Worm (Caenorhabditis elegans) whole organism, L4 larva: ENCODE measurements around the gene T03G6.1.

Experiments used
- D1046.2 ChIP-seq: fragments of 200-800 bp; sonication (Bioruptor generic); IDR thresholded peaks from 2 replicates; pipeline ENCODE4 v1.3.6; 2022; ENCODE audit warnings: missing genetic modification characterization, missing compliant biosample characterization
- F37D6.2 ChIP-seq: sonication (generic microtip); optimal IDR thresholded peaks from 2 replicates; lab custom pipeline; 2016; ENCODE audit warnings: mild to moderate bottlenecking, missing genetic modification characterization, missing compliant biosample characterization
- T26A8.4 ChIP-seq: fragments of 200-800 bp; sonication (Bioruptor generic); IDR thresholded peaks from 2 replicates; pipeline ENCODE4 v1.3.6; 2022; ENCODE audit warnings: missing genetic modification characterization, missing compliant biosample characterization
- aha-1 ChIP-seq: fragments of 150-350 bp; peaks from one replicate; lab custom pipeline; 2014; ENCODE audit warnings: missing biosample characterization, missing genetic modification characterization
- aly-2 ChIP-seq: sonication (generic microtip); optimal IDR thresholded peaks from 2 replicates; lab custom pipeline; 2018; ENCODE audit warnings: missing biosample characterization, missing genetic modification characterization
- ama-1 ChIP-seq: fragments of 150-350 bp; optimal IDR thresholded peaks from 2 replicates; lab custom pipeline; 2014; ENCODE audit warnings: inconsistent platforms, mixed read lengths
- attf-4 ChIP-seq: sonication (generic microtip); optimal IDR thresholded peaks from 3 replicates; lab custom pipeline; 2017; ENCODE audit warnings: missing biosample characterization, missing genetic modification characterization
- ceh-28 ChIP-seq: fragments of 150-350 bp; optimal IDR thresholded peaks from 2 replicates; lab custom pipeline; 2014; ENCODE audit warnings: missing biosample characterization, missing genetic modification reagents, missing genetic modification characterization
- ceh-32 ChIP-seq: sonication (generic microtip); optimal IDR thresholded peaks from 2 replicates; lab custom pipeline; 2016; ENCODE audit warnings: mild to moderate bottlenecking, missing genetic modification characterization, missing compliant biosample characterization; ENCODE audit not compliant: poor library complexity
- ceh-62 ChIP-seq: sonication (generic microtip); optimal IDR thresholded peaks from 2 replicates; lab custom pipeline; 2017; ENCODE audit warnings: missing biosample characterization, missing genetic modification characterization
- ceh-82 ChIP-seq: sonication (generic microtip); optimal IDR thresholded peaks from 2 replicates; lab custom pipeline; 2017; ENCODE audit warnings: missing biosample characterization, missing genetic modification characterization
- cey-2 ChIP-seq: sonication (generic microtip); optimal IDR thresholded peaks from 3 replicates; lab custom pipeline; 2017; ENCODE audit warnings: missing genetic modification characterization, mild to moderate bottlenecking, missing compliant biosample characterization, antibody characterized with exemption, borderline replicate concordance; ENCODE audit not compliant: insufficient read depth
- dpl-1 ChIP-seq: fragments of 150-350 bp; optimal IDR thresholded peaks from 2 replicates; lab custom pipeline; 2014; ENCODE audit warnings: missing biosample characterization, missing genetic modification reagents, missing genetic modification characterization
- duxl-1 ChIP-seq: sonication (generic microtip); optimal IDR thresholded peaks from 2 replicates; lab custom pipeline; 2016; ENCODE audit warnings: mild to moderate bottlenecking, missing genetic modification characterization, moderate library complexity, missing compliant biosample characterization; ENCODE audit not compliant: poor library complexity
- fkh-10 ChIP-seq: fragments of 150-350 bp; optimal IDR thresholded peaks from 2 replicates; lab custom pipeline; 2014; ENCODE audit warnings: missing biosample characterization, missing genetic modification reagents, missing genetic modification characterization
- hif-1 ChIP-seq, 2 experiments: sonication (generic microtip); optimal IDR thresholded peaks; 2 replicates each; lab custom pipeline; 2016 to 2017; ENCODE audit warnings: missing compliant biosample characterization in 2 of 2, missing genetic modification characterization in 2 of 2, missing genetic modification reagents in 2 of 2, missing genotype in 2 of 2, mild to moderate bottlenecking in 1 of 2
- hlh-11 ChIP-seq: fragments of 200-800 bp; sonication (Bioruptor generic); optimal IDR thresholded peaks from 2 replicates; lab custom pipeline; 2018; ENCODE audit warnings: mild to moderate bottlenecking, missing genetic modification characterization, missing compliant biosample characterization
- hlh-30 ChIP-seq: sonication (generic microtip); optimal IDR thresholded peaks from 2 replicates; lab custom pipeline; 2017; ENCODE audit warnings: antibody characterized with exemption, mild to moderate bottlenecking, missing genetic modification characterization, missing compliant biosample characterization; ENCODE audit not compliant: insufficient read depth
- hmg-1.1 ChIP-seq: fragments of 200-800 bp; sonication (Bioruptor generic); IDR thresholded peaks from 2 replicates; pipeline ENCODE4 v1.3.6; 2022; ENCODE audit warnings: missing genetic modification reagents, missing genetic modification characterization, missing compliant biosample characterization
- lin-13 ChIP-seq: fragments of 150-350 bp; optimal IDR thresholded peaks from 2 replicates; lab custom pipeline; 2014; ENCODE audit warnings: missing biosample characterization, missing genetic modification reagents, missing genetic modification characterization
- lin-15B ChIP-seq: fragments of 150-350 bp; sonication (generic microtip); optimal IDR thresholded peaks from 3 replicates; lab custom pipeline; 2014; ENCODE audit warnings: missing biosample characterization, missing genetic modification characterization
- madf-5 ChIP-seq, 2 experiments: fragments of 200-800 bp; sonication (Bioruptor generic); IDR thresholded peaks; 2 replicates each; pipeline ENCODE4 v1.3.6; 2022; ENCODE audit warnings: missing compliant biosample characterization in 2 of 2, missing genetic modification characterization in 2 of 2
- mes-2 ChIP-seq: sonication (generic microtip); optimal IDR thresholded peaks from 2 replicates; lab custom pipeline; 2016; ENCODE audit warnings: missing genotype, mild to moderate bottlenecking, missing genetic modification characterization, missing compliant biosample characterization; ENCODE audit not compliant: poor library complexity, severe bottlenecking
- mxl-2 ChIP-seq: fragments of 200-800 bp; sonication (Bioruptor generic); conservative IDR thresholded peaks from 2 replicates; pipeline ENCODE4 v1.3.6; 2022; ENCODE audit warnings: missing genetic modification reagents, missing genetic modification characterization, missing compliant biosample characterization
- mxl-3 ChIP-seq: fragments of 200-800 bp; sonication (Bioruptor generic); optimal IDR thresholded peaks from 2 replicates; lab custom pipeline; 2018; ENCODE audit warnings: mild to moderate bottlenecking, missing genetic modification characterization, missing compliant biosample characterization
- nhr-237 ChIP-seq: sonication (generic microtip); optimal IDR thresholded peaks from 2 replicates; lab custom pipeline; 2017; ENCODE audit warnings: missing biosample characterization, missing genetic modification characterization
- nhr-25 ChIP-seq: sonication (generic microtip); optimal IDR thresholded peaks from 2 replicates; lab custom pipeline; 2017; ENCODE audit warnings: missing genetic modification characterization, mild to moderate bottlenecking, missing compliant biosample characterization, antibody characterized with exemption, moderate library complexity, borderline replicate concordance; ENCODE audit not compliant: insufficient read depth
- nhr-28 ChIP-seq: fragments of 150-350 bp; optimal IDR thresholded peaks from 2 replicates; lab custom pipeline; 2014; ENCODE audit warnings: missing biosample characterization, missing genetic modification characterization
- nhr-76 ChIP-seq: fragments of 150-350 bp; optimal IDR thresholded peaks from 2 replicates; lab custom pipeline; 2014; ENCODE audit warnings: missing biosample characterization, missing genetic modification characterization
- pha-4 ChIP-seq, 2 experiments: fragments of 150-350 bp in 1 of 2; fragments of 200-800 bp in 1 of 2; sonication (Bioruptor generic) in 1 of 2; IDR thresholded peaks in 1 of 2; optimal IDR thresholded peaks in 1 of 2; 2 replicates each; pipeline versions ENCODE4 v1.3.6 to Lab custom; 2014 to 2022; ENCODE audit warnings: missing genetic modification characterization in 2 of 2, missing genetic modification reagents in 2 of 2, missing biosample characterization in 1 of 2, missing compliant biosample characterization in 1 of 2
- pqm-1 ChIP-seq: sonication (generic microtip); optimal IDR thresholded peaks from 2 replicates; lab custom pipeline; 2017; ENCODE audit warnings: missing biosample characterization, missing genetic modification characterization
- rbr-2 ChIP-seq: sonication (generic microtip); optimal IDR thresholded peaks from 2 replicates; lab custom pipeline; 2016; ENCODE audit warnings: missing genotype, missing genetic modification characterization, missing compliant biosample characterization
- saeg-2 ChIP-seq: fragments of 200-800 bp; sonication (Bioruptor generic); IDR thresholded peaks from 2 replicates; pipeline ENCODE4 v1.3.6; 2022; ENCODE audit warnings: missing genetic modification reagents, missing genetic modification characterization, missing compliant biosample characterization
- sdz-12 ChIP-seq: fragments of 200-800 bp; sonication (Bioruptor generic); optimal IDR thresholded peaks from 2 replicates; lab custom pipeline; 2018; ENCODE audit warnings: mild to moderate bottlenecking, missing genetic modification characterization, missing compliant biosample characterization
- set-16 ChIP-seq: fragments of 200-800 bp; sonication (Bioruptor generic); IDR thresholded peaks from 2 replicates; pipeline ENCODE4 v1.3.6; 2022; ENCODE audit warnings: missing genetic modification reagents, missing genetic modification characterization, missing compliant biosample characterization
- snpc-4 ChIP-seq: fragments of 150-350 bp; optimal IDR thresholded peaks from 2 replicates; lab custom pipeline; 2014; ENCODE audit warnings: missing biosample characterization, missing genetic modification characterization
- tra-1 ChIP-seq: fragments of 200-800 bp; sonication (Bioruptor generic); IDR thresholded peaks from 2 replicates; pipeline ENCODE4 v1.3.6; 2022; ENCODE audit warnings: missing genetic modification reagents, missing genetic modification characterization, missing compliant biosample characterization
- unc-39 ChIP-seq: sonication (generic microtip); optimal IDR thresholded peaks from 2 replicates; lab custom pipeline; 2017; ENCODE audit warnings: missing biosample characterization, missing genetic modification characterization
- vab-7 ChIP-seq: fragments of 200-800 bp; sonication (Bioruptor generic); IDR thresholded peaks from 2 replicates; pipeline ENCODE4 v1.3.6; 2022; ENCODE audit warnings: missing genetic modification reagents, missing genetic modification characterization, missing compliant biosample characterization
- zfp-3 ChIP-seq: fragments of 200-800 bp; sonication (Bioruptor generic); conservative IDR thresholded peaks from 2 replicates; pipeline ENCODE4 v1.3.6; 2022; ENCODE audit warnings: missing genetic modification reagents, missing genetic modification characterization, missing compliant biosample characterization
- ztf-11 ChIP-seq: fragments of 150-350 bp; optimal IDR thresholded peaks from 2 replicates; lab custom pipeline; 2014; ENCODE audit warnings: missing biosample characterization, missing genetic modification characterization

T03G6.1 gene

DNA sequence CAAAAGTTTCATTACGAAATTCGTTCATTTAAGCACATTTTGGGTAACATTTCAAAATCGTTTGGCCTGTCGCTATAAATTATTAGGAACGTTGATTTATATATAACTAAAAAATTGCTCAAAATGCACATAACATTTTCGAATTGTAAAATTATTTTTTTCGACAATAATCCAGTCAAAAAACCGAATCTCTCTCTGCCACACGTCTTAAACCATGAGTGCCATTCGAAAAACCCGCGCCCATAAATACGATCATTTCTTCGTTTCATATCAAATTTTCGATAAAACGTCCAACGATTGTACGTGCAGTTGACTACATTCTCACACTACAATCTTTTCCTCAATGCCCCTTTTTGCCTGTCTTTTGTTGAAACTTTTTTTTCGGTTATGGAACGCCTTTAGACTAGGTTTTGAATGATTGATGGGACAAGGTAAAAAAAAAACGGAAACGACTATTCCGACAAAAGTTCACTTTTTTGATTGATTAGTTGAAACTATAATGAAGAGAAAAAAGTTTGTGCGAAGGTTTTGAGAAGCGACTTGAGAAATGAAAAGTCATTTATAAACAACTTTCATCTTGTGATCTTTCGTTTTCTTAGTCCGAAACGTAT lies 15.3 kb upstream of the T03G6.1 start (continued):
- no peak for TF ChIP-seq zfp-3 (GFP tag; lab: Robert Waterston, UW)
- no peak for TF ChIP-seq mxl-3
- TF ChIP-seq dpl-1, result no peak
- no peak for TF ChIP-seq lin-15B (tag; lab: Kevin White, UChicago)
- TF ChIP-seq nhr-76 (tag; lab: Kevin White, UChicago), result no peak
- TF ChIP-seq hif-1 (tag; optimal IDR thresholded peaks at IDR 0.05; lab: Kevin White, UChicago), result peak; percentile 0 to 92
- no peak for TF ChIP-seq unc-39 (tag; lab: Kevin White, UChicago)
- peak; percentile 44 for TF ChIP-seq hlh-11 (tag; lab: Kevin White, UChicago)
- no peak for TF ChIP-seq F37D6.2 (tag; lab: Kevin White, UChicago)
- no peak for TF ChIP-seq sdz-12 (GFP tag; lab: Kevin White, UChicago)
- TF ChIP-seq T26A8.4, result no peak
- peak; percentile 55 for TF ChIP-seq cey-2
- TF ChIP-seq rbr-2 (tag; lab: Kevin White, UChicago), result no peak
- TF ChIP-seq pqm-1 (tag; lab: Kevin White, UChicago), result no peak
- TF ChIP-seq ceh-62 (tag; lab: Kevin White, UChicago), result no peak
- no peak for TF ChIP-seq madf-5 (GFP tag; IDR thresholded peaks at IDR 0.05; lab: Robert Waterston, UW)
- no peak for TF ChIP-seq ceh-28
- no peak for TF ChIP-seq nhr-237
- peak; percentile 98 for TF ChIP-seq nhr-28
- no peak for TF ChIP-seq hmg-1.1 (GFP tag; lab: Robert Waterston, UW)
- TF ChIP-seq pha-4 (GFP tag; IDR thresholded peaks at IDR 0.05; lab: Robert Waterston, UW), result no peak
- TF ChIP-seq pha-4 (tag; optimal IDR thresholded peaks at IDR 0.05; lab: Kevin White, UChicago), result no peak
- TF ChIP-seq vab-7 (GFP tag; lab: Robert Waterston, UW), result no peak
- TF ChIP-seq ceh-82 (tag; lab: Kevin White, UChicago), result no peak
- TF ChIP-seq saeg-2, result no peak
- TF ChIP-seq duxl-1 (tag; lab: Kevin White, UChicago), result no peak
- TF ChIP-seq attf-4, result no peak
- TF ChIP-seq fkh-10 (GFP tag; lab: Kevin White, UChicago), result no peak
- TF ChIP-seq snpc-4 (tag; lab: Kevin White, UChicago), result no peak
- no peak for TF ChIP-seq lin-13
- TF ChIP-seq hlh-30, result peak; percentile 10
- TF ChIP-seq mxl-2 (GFP tag; lab: Robert Waterston, UW), result no peak
- TF ChIP-seq ceh-32 (tag; lab: Kevin White, UChicago), result no peak
- no peak for TF ChIP-seq ztf-11 (tag; lab: Kevin White, UChicago)
- peak; percentile 86 for TF ChIP-seq tra-1
- TF ChIP-seq, all 104 proteins: peak for 15

ce11 chrX:2593703-2594102 lies 14.3 kb upstream of the T03G6.1 start, which contains the start of the genes nhr-40 and T03G6.7:
nhr-40 (plus strand) TSS chrX:2594003.
T03G6.7 (plus strand) TSS chrX:2594039.
- no peak for TF ChIP-seq aly-2 (tag; lab: Kevin White, UChicago)
- TF ChIP-seq nhr-25, result no peak
- no peak for TF ChIP-seq ama-1 (lab: Kevin White, UChicago)
- no peak for TF ChIP-seq mes-2
- TF ChIP-seq aha-1 (tag; lab: Kevin White, UChicago), result peak; percentile 64
- TF ChIP-seq unc-39 (tag; lab: Kevin White, UChicago), result no peak
- no peak for TF ChIP-seq D1046.2
- TF ChIP-seq set-16 (GFP tag; lab: Robert Waterston, UW), result no peak
